Worm (Caenorhabditis elegans): ENCODE data around the gene C53C11.2.

DNA sequence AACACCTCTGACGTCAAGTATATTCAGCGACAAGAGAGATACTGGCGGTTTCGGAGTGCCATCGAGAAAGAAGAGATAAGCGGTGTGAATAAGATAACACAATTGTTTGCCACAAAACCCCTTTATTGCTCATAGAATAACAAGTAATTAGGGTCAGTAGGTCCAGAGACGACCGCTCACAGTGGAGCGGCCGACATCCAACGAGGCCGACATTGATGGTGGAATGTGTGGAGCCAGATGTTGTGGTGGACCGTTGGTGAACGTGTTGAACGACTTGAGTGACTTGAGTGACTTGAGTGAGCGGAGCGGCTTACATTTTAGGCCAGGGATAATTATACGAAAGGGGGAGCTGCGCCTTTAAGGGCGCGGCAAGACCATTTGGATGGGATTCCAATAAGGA lies 35.7 kb upstream of the C53C11.2 start:
- TF ChIP-seq ztf-11 (tag; optimal IDR thresholded peaks at IDR 0.05) (no peak), ceh-43 (GFP tag; optimal IDR thresholded peaks at IDR 0.05) (no peak), unc-39 (tag; optimal IDR thresholded peaks at IDR 0.05) (no peak), lsy-2 (tag; optimal IDR thresholded peaks at IDR 0.05) (no peak), nhr-12 (tag; optimal IDR thresholded peaks at IDR 0.05) (no peak)
